Worm (Caenorhabditis elegans) whole organism, midembryonic: ENCODE data around the gene srh-87.
"Not testable (repeated sequence)": the region's sequence is repeated elsewhere in the genome, so short reads cannot be mapped to it uniquely, and the experiment has no call there.

Experiments used
- T22C8.4 ChIP-seq: fragments of 200-800 bp; sonication (Bioruptor generic); IDR thresholded peaks from 2 replicates; pipeline ENCODE4 v1.3.6; 2022; ENCODE audit warnings: missing genetic modification characterization, missing compliant biosample characterization
- cog-1 ChIP-seq: sonication (generic microtip); optimal IDR thresholded peaks from 2 replicates; lab custom pipeline; 2016; ENCODE audit warnings: missing genetic modification characterization, missing compliant biosample characterization
- flt-1 ChIP-seq: fragments of 200-800 bp; sonication (Bioruptor generic); IDR thresholded peaks from 2 replicates; pipeline ENCODE4 v1.3.6; 2022; ENCODE audit warnings: missing genetic modification characterization, missing compliant biosample characterization
- klf-2 ChIP-seq: fragments of 200-800 bp; sonication (Bioruptor generic); conservative IDR thresholded peaks from 2 replicates; pipeline ENCODE4 v1.3.6; 2022; ENCODE audit warnings: missing genetic modification reagents, missing genetic modification characterization, missing compliant biosample characterization
- med-1 ChIP-seq: sonication (generic microtip); optimal IDR thresholded peaks from 2 replicates; lab custom pipeline; 2017; ENCODE audit warnings: missing genetic modification characterization, mild to moderate bottlenecking, missing compliant biosample characterization, antibody characterized with exemption, missing genetic modification reagents; ENCODE audit not compliant: insufficient read depth
- ref-1 ChIP-seq: fragments of 200-800 bp; sonication (Bioruptor generic); conservative IDR thresholded peaks from 2 replicates; pipeline ENCODE4 v1.3.6; 2022; ENCODE audit warnings: missing genetic modification reagents, missing genetic modification characterization, missing compliant biosample characterization
- tab-1 ChIP-seq: fragments of 200-800 bp; sonication (Bioruptor generic); IDR thresholded peaks from 2 replicates; pipeline ENCODE4 v1.3.6; 2022; ENCODE audit warnings: missing genetic modification characterization, missing compliant biosample characterization
- ztf-23 ChIP-seq: fragments of 200-800 bp; sonication (Bioruptor generic); IDR thresholded peaks from 2 replicates; pipeline ENCODE4 v1.3.6; 2022; ENCODE audit warnings: missing genetic modification reagents, missing genetic modification characterization, missing compliant biosample characterization
- ztf-29 ChIP-seq: fragments of 200-800 bp; sonication (Bioruptor generic); IDR thresholded peaks from 2 replicates; pipeline ENCODE4 v1.3.6; 2022; ENCODE audit warnings: missing genetic modification reagents, missing genetic modification characterization, missing compliant biosample characterization

srh-87 gene

ce11 chrV:2975285-2975684 is 29.8 kb upstream of the srh-87 start, which contains the start of gene srw-123:
TSS of gene srw-123 (minus strand) at chrV:2975385.
- not testable (repeated sequence) for TF ChIP-seq ztf-29; med-1 (GFP tag; lab: Kevin White, UChicago); T22C8.4

ce11 chrV:2971307-2971999 is 26.0 kb upstream of the srh-87 start, which contains the start of gene srw-129:
TSS of gene srw-129 (plus strand) at chrV:2971949.
- TF ChIP-seq ztf-23 (GFP tag; lab: Robert Waterston, UW) (no peak), T22C8.4 (no peak), cog-1 (tag; lab: Kevin White, UChicago) (no peak), tab-1 (GFP tag; lab: Robert Waterston, UW) (no peak), flt-1 (GFP tag; lab: Robert Waterston, UW) (no peak), ztf-29 (no peak), ref-1 (GFP tag; lab: Robert Waterston, UW) (no peak), klf-2 (GFP tag; lab: Robert Waterston, UW) (no peak)

ce11 chrV:2964786-2965185 is 19.3 kb upstream of the srh-87 start, which contains the start of gene srh-88:
TSS of gene srh-88 (minus strand) at chrV:2964886.
- TF ChIP-seq ztf-29 (no peak), klf-2 (GFP tag; lab: Robert Waterston, UW) (no peak), med-1 (GFP tag; lab: Kevin White, UChicago) (no peak), cog-1 (tag; lab: Kevin White, UChicago) (no peak), T22C8.4 (no peak), ref-1 (GFP tag; lab: Robert Waterston, UW) (no peak), ztf-23 (GFP tag; lab: Robert Waterston, UW) (no peak), flt-1 (GFP tag; lab: Robert Waterston, UW) (no peak), tab-1 (GFP tag; lab: Robert Waterston, UW) (no peak)

ce11 chrV:2962960-2963359 is 17.5 kb upstream of the srh-87 start, which contains the start of gene srw-138:
TSS of gene srw-138 (minus strand) at chrV:2963060.
- TF ChIP-seq flt-1 (GFP tag; lab: Robert Waterston, UW), result no peak
- TF ChIP-seq ref-1 (GFP tag; lab: Robert Waterston, UW), result no peak

ce11 chrV:2960894-2961293 is 15.4 kb upstream of the srh-87 start, which contains the start of gene srw-144:
TSS of gene srw-144 (minus strand) at chrV:2960994.
- TF ChIP-seq tab-1 (GFP tag; lab: Robert Waterston, UW), result no peak
- TF ChIP-seq ref-1 (GFP tag; lab: Robert Waterston, UW), result no peak
- TF ChIP-seq ztf-29, result no peak
- no peak for TF ChIP-seq med-1 (GFP tag; lab: Kevin White, UChicago)
- no peak for TF ChIP-seq klf-2 (GFP tag; lab: Robert Waterston, UW)
- TF ChIP-seq T22C8.4, result no peak

ce11 chrV:2958202-2958601 is 12.7 kb upstream of the srh-87 start, which contains the start of gene srw-142:
TSS of gene srw-142 (minus strand) at chrV:2958302.
- TF ChIP-seq ref-1 (GFP tag; lab: Robert Waterston, UW) (no peak), flt-1 (GFP tag; lab: Robert Waterston, UW) (no peak), T22C8.4 (no peak), ztf-23 (GFP tag; lab: Robert Waterston, UW) (no peak), cog-1 (tag; lab: Kevin White, UChicago) (no peak), tab-1 (GFP tag; lab: Robert Waterston, UW) (no peak)

ce11 chrV:2955342-2955741 is 9.8 kb upstream of the srh-87 start, which contains the start of gene srh-248:
TSS of gene srh-248 (minus strand) at chrV:2955442.
- TF ChIP-seq cog-1 (tag; lab: Kevin White, UChicago); ztf-23 (GFP tag; lab: Robert Waterston, UW); med-1 (GFP tag; lab: Kevin White, UChicago): not testable (repeated sequence)

ce11 chrV:2952102-2952501 is 6.6 kb upstream of the srh-87 start, which contains the start of gene srw-122:
TSS of gene srw-122 (minus strand) at chrV:2952202.
- not testable (repeated sequence) for TF ChIP-seq ref-1, klf-2, ztf-23 (GFP tag; lab: Robert Waterston, UW)

ce11 chrV:2943859-2944258 is 1.6 kb downstream of the srh-87 start, which contains the start of gene srw-137:
TSS of gene srw-137 (minus strand) at chrV:2943959.
- no peak for TF ChIP-seq tab-1 (GFP tag; lab: Robert Waterston, UW)
- TF ChIP-seq ref-1 (GFP tag; lab: Robert Waterston, UW), result no peak
- TF ChIP-seq med-1 (GFP tag; lab: Kevin White, UChicago), result no peak
- no peak for TF ChIP-seq cog-1 (tag; lab: Kevin White, UChicago)
- TF ChIP-seq T22C8.4, result no peak
- no peak for TF ChIP-seq flt-1 (GFP tag; lab: Robert Waterston, UW)
- TF ChIP-seq klf-2 (GFP tag; lab: Robert Waterston, UW), result no peak
- no peak for TF ChIP-seq ztf-23 (GFP tag; lab: Robert Waterston, UW)
- TF ChIP-seq ztf-29, result no peak

- TF ChIP-seq med-1 (GFP tag; lab: Kevin White, UChicago), result no peak
These were observed 3.3 kb downstream of the srh-87 start for ce11 chrV:2942247-2942646.
